Fruit fly (Drosophila melanogaster) whole organism, wandering third instar larva: Measurements from ENCODE around the gene Mettl2.

Experiments used
- Abd-B ChIP-seq: fragments of >200 bp; optimal IDR thresholded peaks from 2 replicates; lab custom pipeline; 2017; ENCODE audit warnings: missing biosample characterization, missing genetic modification characterization
- CG32264 ChIP-seq: fragments of 200-800 bp; sonication (Bioruptor generic); optimal IDR thresholded peaks from 2 replicates; lab custom pipeline; 2016; ENCODE audit warnings: missing biosample characterization, missing genetic modification characterization
- CG9705 ChIP-seq: fragments of 200-800 bp; sonication (Bioruptor generic); optimal IDR thresholded peaks from 2 replicates; lab custom pipeline; 2018; ENCODE audit warnings: missing biosample characterization, mild to moderate bottlenecking, missing genetic modification characterization
- Dif ChIP-seq: fragments of 200-275, 200-300 bp; sonication (Bioruptor generic); optimal IDR thresholded peaks from 2 replicates; lab custom pipeline; 2018; ENCODE audit warnings: missing biosample characterization, missing genetic modification characterization; ENCODE audit not compliant: partially characterized antibody
- GATAd ChIP-seq: sonication (Bioruptor generic); optimal IDR thresholded peaks from 2 replicates; lab custom pipeline; 2016; ENCODE audit warnings: missing biosample characterization, missing genetic modification characterization
- HLH106 ChIP-seq: fragments of 200-800 bp; optimal IDR thresholded peaks from 3 replicates; lab custom pipeline; 2019; ENCODE audit warnings: missing biosample characterization, mild to moderate bottlenecking, missing genetic modification characterization, moderate library complexity
- Hnf4 ChIP-seq: fragments of 200-800 bp; sonication (Bioruptor generic); optimal IDR thresholded peaks from 2 replicates; lab custom pipeline; 2016; ENCODE audit warnings: missing biosample characterization, mild to moderate bottlenecking, missing genetic modification characterization
- Hr78 ChIP-seq: fragments of >200 bp; optimal IDR thresholded peaks from 2 replicates; lab custom pipeline; 2017; ENCODE audit warnings: missing biosample characterization, missing genetic modification characterization
- Jra ChIP-seq: sonication (Bioruptor generic); optimal IDR thresholded peaks from 2 replicates; lab custom pipeline; 2016; ENCODE audit warnings: missing biosample characterization, missing genetic modification characterization
- Mio ChIP-seq: sonication (Bioruptor generic); optimal IDR thresholded peaks from 2 replicates; lab custom pipeline; 2016; ENCODE audit warnings: missing biosample characterization, missing genetic modification characterization
- Myc ChIP-seq: fragments of >200 bp; optimal IDR thresholded peaks from 2 replicates; lab custom pipeline; 2017
- OdsH ChIP-seq: fragments of 200-800 bp; sonication (Bioruptor generic); optimal IDR thresholded peaks from 2 replicates; lab custom pipeline; 2016; ENCODE audit warnings: missing biosample characterization, mild to moderate bottlenecking, missing genetic modification characterization
- Rel ChIP-seq, 2 experiments: fragments of 200-800 bp; sonication (Bioruptor generic) in 1 of 2; optimal IDR thresholded peaks; 2 replicates in 1 of 2; 3 replicates in 1 of 2; lab custom pipeline; 2016 to 2019; ENCODE audit warnings: mild to moderate bottlenecking in 2 of 2, missing biosample characterization in 2 of 2, missing genetic modification characterization in 2 of 2, moderate library complexity in 1 of 2
- Sp1 ChIP-seq: fragments of 200-800 bp; sonication (Bioruptor generic); optimal IDR thresholded peaks from 3 replicates; lab custom pipeline; 2019; ENCODE audit warnings: missing biosample characterization, mild to moderate bottlenecking, missing genetic modification characterization, moderate library complexity
- br ChIP-seq: fragments of 200-800 bp; sonication (Bioruptor generic); optimal IDR thresholded peaks from 2 replicates; lab custom pipeline; 2016; ENCODE audit warnings: missing biosample characterization, missing genetic modification characterization
- brk ChIP-seq: fragments of 200-800 bp; sonication (Bioruptor generic); optimal IDR thresholded peaks from 2 replicates; lab custom pipeline; 2016; ENCODE audit warnings: missing biosample characterization, mild to moderate bottlenecking, missing genetic modification characterization
- dl ChIP-seq, 2 experiments: fragments of 175-275, 200-275 bp in 1 of 2; fragments of 200-275 bp in 1 of 2; sonication (Bioruptor generic); optimal IDR thresholded peaks; lab custom pipeline; 2018; ENCODE audit warnings: mild to moderate bottlenecking in 2 of 2, missing biosample characterization in 2 of 2, missing genetic modification characterization in 2 of 2, moderate library complexity in 2 of 2; ENCODE audit not compliant: partially characterized antibody in 2 of 2, insufficient read depth in 1 of 2
- dmrt93B ChIP-seq: fragments of 200-800 bp; sonication (Bioruptor generic); optimal IDR thresholded peaks from 2 replicates; lab custom pipeline; 2018; ENCODE audit warnings: missing biosample characterization, mild to moderate bottlenecking, missing genetic modification characterization
- dsf ChIP-seq: sonication (Bioruptor generic); optimal IDR thresholded peaks from 2 replicates; lab custom pipeline; 2016; ENCODE audit warnings: missing biosample characterization, missing genetic modification characterization, borderline replicate concordance
- ey ChIP-seq: fragments of 200-800 bp; sonication (Bioruptor generic); optimal IDR thresholded peaks from 2 replicates; lab custom pipeline; 2016; ENCODE audit warnings: missing biosample characterization, missing genetic modification characterization
- foxo ChIP-seq, 2 experiments: fragments of 200-800 bp; sonication (Bioruptor generic); optimal IDR thresholded peaks; 2 replicates in 1 of 2; 3 replicates in 1 of 2; lab custom pipeline; 2016 to 2017; ENCODE audit warnings: missing biosample characterization in 2 of 2, missing genetic modification characterization in 2 of 2
- fru ChIP-seq: fragments of 200-800 bp; sonication (Bioruptor generic); optimal IDR thresholded peaks from 3 replicates; lab custom pipeline; 2016; ENCODE audit warnings: missing biosample characterization, mild to moderate bottlenecking, missing genetic modification characterization
- h ChIP-seq: fragments of 200-800 bp; sonication (Bioruptor generic); optimal IDR thresholded peaks from 3 replicates; lab custom pipeline; 2016; ENCODE audit warnings: missing biosample characterization, mild to moderate bottlenecking, missing genetic modification characterization
- jim ChIP-seq: fragments of 175-275, 200-325 bp; sonication (Bioruptor generic); optimal IDR thresholded peaks from 2 replicates; lab custom pipeline; 2016; ENCODE audit warnings: missing biosample characterization, mild to moderate bottlenecking, missing genetic modification characterization
- lola ChIP-seq: fragments of >200 bp; optimal IDR thresholded peaks from 2 replicates; lab custom pipeline; 2017; ENCODE audit warnings: missing biosample characterization, missing genetic modification characterization
- pan ChIP-seq: fragments of >200 bp; optimal IDR thresholded peaks from 2 replicates; lab custom pipeline; 2017
- psq ChIP-seq: fragments of 200-800 bp; sonication (Bioruptor generic); optimal IDR thresholded peaks from 3 replicates; lab custom pipeline; 2017; ENCODE audit warnings: missing biosample characterization, mild to moderate bottlenecking, missing genetic modification characterization, moderate library complexity
- rgr ChIP-seq: fragments of 200-800 bp; sonication (Bioruptor generic); optimal IDR thresholded peaks from 3 replicates; lab custom pipeline; 2016; ENCODE audit warnings: missing biosample characterization, mild to moderate bottlenecking, missing genetic modification characterization
- sage ChIP-seq: fragments of 200-800 bp; sonication (Bioruptor generic); optimal IDR thresholded peaks from 2 replicates; lab custom pipeline; 2016; ENCODE audit warnings: missing biosample characterization, mild to moderate bottlenecking, missing genetic modification characterization
- usp ChIP-seq: fragments of >200 bp; optimal IDR thresholded peaks from 2 replicates; lab custom pipeline; 2017; ENCODE audit warnings: missing biosample characterization, missing genetic modification characterization
- woc ChIP-seq: sonication (Bioruptor generic); optimal IDR thresholded peaks from 2 replicates; lab custom pipeline; 2016; ENCODE audit warnings: missing biosample characterization, mild to moderate bottlenecking, missing genetic modification characterization

Gene Mettl2

dm6 chr3L:1668504-1668903, 29.5 kb upstream of the Mettl2 start, which contains the start of gene RpL23A (continued):
- TF ChIP-seq GATAd (GFP tag; lab: Kevin White, UChicago) (peak; percentile 48), Jra (GFP tag; lab: Kevin White, UChicago) (peak; percentile 56), Abd-B (GFP tag; lab: Kevin White, UChicago) (no peak), usp (GFP tag; lab: Kevin White, UChicago) (no peak), CG9705 (peak; percentile 94), h (GFP tag; lab: Kevin White, UChicago) (peak; percentile 92), psq (GFP tag; lab: Kevin White, UChicago) (peak; percentile 84), OdsH (peak; percentile 88), dsf (GFP tag; lab: Kevin White, UChicago) (peak; percentile 53), brk (no peak), CG32264 (peak; percentile 77), dl (GFP tag; optimal IDR thresholded peaks at IDR 0.05; lab: Kevin White, UChicago; ENCODE audit: insufficient read depth in 1 of 2, partially characterized antibody in 2 of 2) (peak; percentile 4 to 13), ey (GFP tag; lab: Kevin White, UChicago) (peak; percentile 81)

DNA sequence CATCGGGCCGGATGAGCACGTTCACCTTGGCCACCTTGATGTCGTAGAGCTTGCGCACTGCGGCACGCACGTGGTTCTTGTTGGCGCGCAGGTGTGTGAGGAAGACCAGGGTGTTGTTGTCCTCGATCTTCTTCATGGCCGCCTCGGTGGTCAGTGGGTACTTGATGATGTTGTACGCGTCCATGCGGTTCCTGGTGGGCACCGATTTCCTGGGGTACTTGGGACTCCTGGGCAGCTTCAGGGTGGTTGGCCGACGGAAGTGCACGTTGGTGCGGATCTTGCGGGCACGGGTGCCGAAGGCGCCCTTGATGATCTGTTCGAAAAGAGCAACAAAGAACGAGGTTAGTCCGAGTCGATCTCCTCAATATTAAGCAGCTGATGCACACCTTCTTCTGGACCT, 28.4 kb upstream of the Mettl2 start:
- TF ChIP-seq dl (GFP tag; optimal IDR thresholded peaks at IDR 0.05; lab: Kevin White, UChicago; ENCODE audit: insufficient read depth in 1 of 2, partially characterized antibody in 2 of 2) (no peak), HLH106 (tag; lab: Kevin White, UChicago) (no peak), jim (GFP tag; lab: Kevin White, UChicago) (no peak), CG32264 (no peak), psq (GFP tag; lab: Kevin White, UChicago) (no peak), h (GFP tag; lab: Kevin White, UChicago) (no peak), Rel (GFP tag; optimal IDR thresholded peaks at IDR 0.05; lab: Kevin White, UChicago) (no peak), Rel (tag; optimal IDR thresholded peaks at IDR 0.05; lab: Kevin White, UChicago) (no peak), Myc (lab: Kevin White, UChicago) (no peak), Hr78 (GFP tag; lab: Kevin White, UChicago) (no peak), dsf (GFP tag; lab: Kevin White, UChicago) (no peak), dmrt93B (no peak), rgr (GFP tag; lab: Kevin White, UChicago) (no peak), GATAd (GFP tag; lab: Kevin White, UChicago) (no peak), fru (GFP tag; lab: Kevin White, UChicago) (no peak), sage (GFP tag; lab: Kevin White, UChicago) (no peak), woc (no peak), OdsH (no peak)

DNA sequence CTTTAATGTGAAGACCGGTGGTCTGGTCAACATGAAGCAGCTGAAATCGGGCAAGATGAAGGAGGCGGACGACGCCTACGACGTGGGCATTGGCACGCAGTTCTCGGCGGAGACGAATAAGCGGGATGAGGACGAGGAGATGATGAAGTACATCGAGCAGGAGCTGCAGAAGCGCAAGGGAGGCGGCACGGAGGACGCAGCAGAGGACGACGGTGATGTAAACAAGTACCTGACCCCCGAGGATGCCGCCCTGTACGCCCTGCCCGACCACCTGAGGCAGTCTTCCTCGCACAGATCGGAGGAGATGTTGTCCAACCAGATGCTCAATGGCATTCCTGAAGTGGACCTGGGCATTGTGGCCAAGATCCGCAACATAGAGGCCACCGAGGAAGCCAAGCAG, 26.5 kb upstream of the Mettl2 start:
- no peak for TF ChIP-seq Hnf4 (GFP tag; lab: Kevin White, UChicago)
- TF ChIP-seq woc, result no peak
- TF ChIP-seq foxo (GFP tag; optimal IDR thresholded peaks at IDR 0.05; lab: Kevin White, UChicago), result no peak
- no peak for TF ChIP-seq br
- TF ChIP-seq h (GFP tag; lab: Kevin White, UChicago), result no peak
- TF ChIP-seq Dif (GFP tag; lab: Kevin White, UChicago), result no peak
- no peak for TF ChIP-seq OdsH
- TF ChIP-seq Mio, result no peak
- no peak for TF ChIP-seq fru (GFP tag; lab: Kevin White, UChicago)
- no peak for TF ChIP-seq Rel (GFP tag; optimal IDR thresholded peaks at IDR 0.05; lab: Kevin White, UChicago)
- no peak for TF ChIP-seq Rel (tag; optimal IDR thresholded peaks at IDR 0.05; lab: Kevin White, UChicago)
- TF ChIP-seq HLH106 (tag; lab: Kevin White, UChicago), result no peak
- TF ChIP-seq sage (GFP tag; lab: Kevin White, UChicago), result no peak
- no peak for TF ChIP-seq dmrt93B
- TF ChIP-seq jim (GFP tag; lab: Kevin White, UChicago), result no peak
- TF ChIP-seq Sp1 (GFP tag; lab: Kevin White, UChicago), result no peak
- TF ChIP-seq usp (GFP tag; lab: Kevin White, UChicago), result no peak
- TF ChIP-seq pan, result no peak
- TF ChIP-seq, all 38 proteins: peak for 0

DNA sequence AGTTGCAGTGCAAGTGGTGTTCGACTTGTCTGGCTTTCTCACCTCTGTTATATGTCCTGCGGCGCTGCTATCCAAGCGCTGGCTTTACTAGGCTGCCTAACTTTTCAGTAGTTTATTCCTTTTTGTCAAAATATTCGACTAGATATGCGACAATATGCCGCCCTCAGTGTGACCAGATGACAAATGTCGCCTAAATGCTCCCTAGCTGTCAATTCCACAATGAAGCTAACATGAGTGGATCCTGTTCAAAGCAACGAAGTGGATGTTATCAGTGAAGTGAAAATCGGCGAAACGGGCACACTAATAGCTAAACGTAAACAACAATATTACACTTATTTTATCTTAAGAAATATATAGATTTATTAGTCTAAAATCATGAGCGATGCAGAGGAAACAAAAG, 25.8 kb upstream of the Mettl2 start, which contains the start of the genes Srrm234 and CG7974:
Srrm234 (minus strand) TSS at position 189 of the 400 bp plus-strand sequence.
CG7974 (plus strand) TSS at position 263 of the 400 bp plus-strand sequence.
- TF ChIP-seq sage (GFP tag; lab: Kevin White, UChicago) (peak; percentile 1), lola (GFP tag; lab: Kevin White, UChicago) (no peak), rgr (GFP tag; lab: Kevin White, UChicago) (no peak), dsf (GFP tag; lab: Kevin White, UChicago) (no peak)
